Worm (Caenorhabditis elegans): ENCODE data around the gene bus-12.

Gene bus-12

ce11 chrIV:13250243-13250642, 5.7 kb upstream of the bus-12 start:
- TF ChIP-seq crh-2 (tag; optimal IDR thresholded peaks at IDR 0.05) (no peak), dmd-4 (tag; optimal IDR thresholded peaks at IDR 0.05) (no peak), sem-4 (tag; optimal IDR thresholded peaks at IDR 0.05) (no peak), nhr-11 (tag; optimal IDR thresholded peaks at IDR 0.05) (no peak), zag-1 (tag; optimal IDR thresholded peaks at IDR 0.05) (no peak), ceh-16 (tag; optimal IDR thresholded peaks at IDR 0.05) (no peak), blmp-1 (tag; optimal IDR thresholded peaks at IDR 0.05; ENCODE audit: insufficient read depth) (no peak), nhr-23 (tag; optimal IDR thresholded peaks at IDR 0.05) (no peak)

- TF ChIP-seq ama-1 (optimal IDR thresholded peaks at IDR 0.05) = no peak
- no peak for TF ChIP-seq aly-2 (tag; optimal IDR thresholded peaks at IDR 0.05)
- no peak for TF ChIP-seq fos-1 (tag; optimal IDR thresholded peaks at IDR 0.05)
- no peak for TF ChIP-seq nhr-237 (tag; optimal IDR thresholded peaks at IDR 0.05)
- TF ChIP-seq Y55F3AM.14 (GFP tag; optimal IDR thresholded peaks at IDR 0.05) = no peak
- TF ChIP-seq lsy-2 (tag; optimal IDR thresholded peaks at IDR 0.05) = peak in 1 of 2 experiments; percentile 1
- no peak for TF ChIP-seq nhr-25 (tag; optimal IDR thresholded peaks at IDR 0.05)
- no peak for TF ChIP-seq F13H6.1 (tag; optimal IDR thresholded peaks at IDR 0.05)
- TF ChIP-seq sma-9 (GFP tag; optimal IDR thresholded peaks at IDR 0.05) = no peak
- TF ChIP-seq sma-9 (tag; optimal IDR thresholded peaks at IDR 0.05) = no peak
- no peak for TF ChIP-seq ceh-16 (tag; optimal IDR thresholded peaks at IDR 0.05)
- TF ChIP-seq nhr-6 (tag; optimal IDR thresholded peaks at IDR 0.05) = no peak
- no peak for TF ChIP-seq egl-27 (tag; optimal IDR thresholded peaks at IDR 0.05)
- TF ChIP-seq nhr-129 (tag; optimal IDR thresholded peaks at IDR 0.05) = peak; percentile 17
- no peak for TF ChIP-seq R02D3.7 (tag; optimal IDR thresholded peaks at IDR 0.05)
These were observed 3.8 kb upstream of the bus-12 start, which contains the start of gene ttr-51 for ce11 chrIV:13252211-13252610. Gene ttr-51, minus strand, starts transcription at chrIV:13252311.

- TF ChIP-seq lsy-2 (tag; optimal IDR thresholded peaks at IDR 0.05) = peak in 1 of 2 experiments; percentile 35
- no peak for TF ChIP-seq nhr-10 (tag; optimal IDR thresholded peaks at IDR 0.05)
- no peak for TF ChIP-seq unc-62 (GFP tag; optimal IDR thresholded peaks at IDR 0.05)
- TF ChIP-seq sma-9 (GFP tag; optimal IDR thresholded peaks at IDR 0.05) = peak; percentile 85
- TF ChIP-seq sma-9 (tag; optimal IDR thresholded peaks at IDR 0.05) = no peak
- TF ChIP-seq nhr-129 (tag; optimal IDR thresholded peaks at IDR 0.05) = peak; percentile 86
- TF ChIP-seq ztf-1 (GFP tag; conservative IDR thresholded peaks at IDR 0.05) = no peak
- no peak for TF ChIP-seq mbf-1 (tag; optimal IDR thresholded peaks at IDR 0.05)
- TF ChIP-seq ceh-82 (tag; optimal IDR thresholded peaks at IDR 0.05) = no peak
- no peak for TF ChIP-seq mab-5 (tag; optimal IDR thresholded peaks at IDR 0.05)
- no peak for TF ChIP-seq mdl-1 (tag; optimal IDR thresholded peaks at IDR 0.05)
- no peak for TF ChIP-seq elt-3 (tag; optimal IDR thresholded peaks at IDR 0.05)
- no peak for TF ChIP-seq skn-1 (tag; optimal IDR thresholded peaks at IDR 0.05)
- no peak for TF ChIP-seq unc-39 (tag; optimal IDR thresholded peaks at IDR 0.05)
- TF ChIP-seq nhr-237 (tag; optimal IDR thresholded peaks at IDR 0.05) = no peak
- no peak for TF ChIP-seq R02D3.7 (tag; optimal IDR thresholded peaks at IDR 0.05)
- TF ChIP-seq ama-1 (optimal IDR thresholded peaks at IDR 0.05) = no peak
- peak; percentile 24 for TF ChIP-seq egl-27 (tag; optimal IDR thresholded peaks at IDR 0.05)
- TF ChIP-seq dmd-4 (tag; optimal IDR thresholded peaks at IDR 0.05) = no peak
- no peak for TF ChIP-seq ztf-4 (tag; optimal IDR thresholded peaks at IDR 0.05)
- no peak for TF ChIP-seq lin-13 (GFP tag; optimal IDR thresholded peaks at IDR 0.05)
- TF ChIP-seq alr-1 (tag; optimal IDR thresholded peaks at IDR 0.05) = no peak
- no peak for TF ChIP-seq nhr-21 (tag; optimal IDR thresholded peaks at IDR 0.05)
- TF ChIP-seq sem-4 (tag; optimal IDR thresholded peaks at IDR 0.05) = no peak
- no peak for TF ChIP-seq lin-11 (tag; optimal IDR thresholded peaks at IDR 0.05)
- no peak for TF ChIP-seq unc-55 (GFP tag; optimal IDR thresholded peaks at IDR 0.05)
- TF ChIP-seq nhr-25 (tag; optimal IDR thresholded peaks at IDR 0.05) = no peak
- TF ChIP-seq ceh-16 (tag; optimal IDR thresholded peaks at IDR 0.05) = no peak
- no peak for TF ChIP-seq nhr-12 (tag; optimal IDR thresholded peaks at IDR 0.05)
- TF ChIP-seq sma-3 (GFP tag; optimal IDR thresholded peaks at IDR 0.05) = peak; percentile 5
- TF ChIP-seq nhr-6 (tag; optimal IDR thresholded peaks at IDR 0.05) = no peak
- TF ChIP-seq aly-2 (tag; optimal IDR thresholded peaks at IDR 0.05) = no peak
- peak; percentile 36 for TF ChIP-seq C34F6.9 (tag; optimal IDR thresholded peaks at IDR 0.05)
- TF ChIP-seq nhr-23 (tag; optimal IDR thresholded peaks at IDR 0.05) = no peak
- no peak for TF ChIP-seq zag-1 (tag; optimal IDR thresholded peaks at IDR 0.05)
- peak; percentile 94 for TF ChIP-seq fos-1 (tag; optimal IDR thresholded peaks at IDR 0.05)
- no peak for TF ChIP-seq Y55F3AM.14 (GFP tag; optimal IDR thresholded peaks at IDR 0.05)
- TF ChIP-seq snpc-4 (tag; optimal IDR thresholded peaks at IDR 0.05) = no peak
- no peak for TF ChIP-seq blmp-1 (tag; optimal IDR thresholded peaks at IDR 0.05; ENCODE audit: insufficient read depth)
- peak; percentile 33 for TF ChIP-seq gmeb-1 (tag; optimal IDR thresholded peaks at IDR 0.05)
- TF ChIP-seq F13H6.1 (tag; optimal IDR thresholded peaks at IDR 0.05) = peak; percentile 76
- no peak for TF ChIP-seq ztf-11 (tag; optimal IDR thresholded peaks at IDR 0.05)
- TF ChIP-seq peb-1 (tag; optimal IDR thresholded peaks at IDR 0.05) = no peak
- TF ChIP-seq ZK546.5 (tag; optimal IDR thresholded peaks at IDR 0.05) = no peak
- no peak for TF ChIP-seq elt-1 (tag; optimal IDR thresholded peaks at IDR 0.05)
- no peak for TF ChIP-seq nhr-77 (tag; optimal IDR thresholded peaks at IDR 0.05)
- TF ChIP-seq lin-39 (tag; optimal IDR thresholded peaks at IDR 0.05) = no peak
- no peak for TF ChIP-seq nhr-11 (tag; optimal IDR thresholded peaks at IDR 0.05)
These were observed 2.1 kb upstream of the bus-12 start, which contains the start of gene ttr-45 for ce11 chrIV:13253841-13254240. Gene ttr-45, plus strand, starts transcription at chrIV:13254225.

Data from whole organism, L2 larva.